Fruit fly (Drosophila melanogaster): ENCODE results near the gene CG6144.

Gene CG6144

dm6 chr2L:10522174-10522893 lies 33.8 kb downstream of the CG6144 start (continued):
- TF ChIP-seq Hmr (GFP tag; optimal IDR thresholded peaks at IDR 0.05) (peak; percentile 79), amos (GFP tag; IDR thresholded peaks at IDR 0.05; ENCODE audit: partially characterized antibody) (no peak), hkb (optimal IDR thresholded peaks at IDR 0.05) (no peak), hkb (GFP tag; IDR thresholded peaks at IDR 0.05) (peak; percentile 70), ken (GFP tag; IDR thresholded peaks at IDR 0.05) (no peak), Poxn (GFP tag; IDR thresholded peaks at IDR 0.05) (no peak), CG2678 (tag; optimal IDR thresholded peaks at IDR 0.05) (peak; percentile 83), CG14441 (GFP tag; IDR thresholded peaks at IDR 0.05) (peak; percentile 74), Opbp (GFP tag; IDR thresholded peaks at IDR 0.05; ENCODE audit: partially characterized antibody) (no peak), CG17328 (GFP tag; IDR thresholded peaks at IDR 0.05) (peak; percentile 37; the same call in 1 of the 2 replicates), Dbx (GFP tag; IDR thresholded peaks at IDR 0.05) (0 out of 3 replicates have a peak, but pooled peaks have one; percentile 43), CG7556 (GFP tag; optimal IDR thresholded peaks at IDR 0.05) (peak; percentile 86), CG1024 (GFP tag; IDR thresholded peaks at IDR 0.05) (no peak), YL-1 (GFP tag; optimal IDR thresholded peaks at IDR 0.05) (no peak), CG31441 (GFP tag; IDR thresholded peaks at IDR 0.05) (peak; percentile 50; the same call in 1 of the 2 replicates), unpg (GFP tag; optimal IDR thresholded peaks at IDR 0.05) (peak; percentile 33), Sry-δ (GFP tag; optimal IDR thresholded peaks at IDR 0.05) (no peak), sr (GFP tag; IDR thresholded peaks at IDR 0.05) (peak; percentile 92), CG3838 (GFP tag; optimal IDR thresholded peaks at IDR 0.05) (no peak), CoRest (tag; optimal IDR thresholded peaks at IDR 0.05) (peak; percentile 82), emc (GFP tag; optimal IDR thresholded peaks at IDR 0.05) (no peak), tin (GFP tag; optimal IDR thresholded peaks at IDR 0.05) (peak; percentile 22), Gug (GFP tag; IDR thresholded peaks at IDR 0.05) (peak; percentile 59; the same call in 3 of the 4 replicates), schlank (tag; optimal IDR thresholded peaks at IDR 0.05) (no peak), CG10959 (GFP tag; IDR thresholded peaks at IDR 0.05) (no peak), zen2 (GFP tag; IDR thresholded peaks at IDR 0.05; ENCODE audit: partially characterized antibody) (no peak), CG15479 (GFP tag; optimal IDR thresholded peaks at IDR 0.05) (no peak), gcm (GFP tag; optimal IDR thresholded peaks at IDR 0.05) (peak; percentile 19), sisA (GFP tag; IDR thresholded peaks at IDR 0.05) (no peak; the same call in 1 of the 2 replicates), CG4707 (GFP tag; optimal IDR thresholded peaks at IDR 0.05) (no peak), CG3065 (GFP tag; optimal IDR thresholded peaks at IDR 0.05) (peak; percentile 18), wor (GFP tag; IDR thresholded peaks at IDR 0.05) (peak; percentile 58), Doc3 (GFP tag; IDR thresholded peaks at IDR 0.05; ENCODE audit: partially characterized antibody) (no peak), D19B (GFP tag; optimal IDR thresholded peaks at IDR 0.05) (peak; percentile 88), CG6689 (GFP tag; IDR thresholded peaks at IDR 0.05) (peak; percentile 71; the same call in 1 of the 2 replicates), CG3281 (GFP tag; optimal IDR thresholded peaks at IDR 0.05) (peak; percentile 67), jing (GFP tag; optimal IDR thresholded peaks at IDR 0.05) (no peak), ssp (GFP tag; IDR thresholded peaks at IDR 0.05) (peak; percentile 61), CG3726 (GFP tag; IDR thresholded peaks at IDR 0.05) (no peak), kah (GFP tag; optimal IDR thresholded peaks at IDR 0.05) (no peak), Tbp (GFP tag; optimal IDR thresholded peaks at IDR 0.05) (no peak), al (GFP tag; IDR thresholded peaks at IDR 0.05) (peak; percentile 27; the same call in 1 of the 2 replicates), CG10267 (tag; optimal IDR thresholded peaks at IDR 0.05) (peak; percentile 18), tna (GFP tag; IDR thresholded peaks at IDR 0.05; ENCODE audit: partially characterized antibody) (no peak), caup (GFP tag; optimal IDR thresholded peaks at IDR 0.05; ENCODE audit: severe bottlenecking) (peak; percentile 21), CG13296 (GFP tag; optimal IDR thresholded peaks at IDR 0.05) (peak; percentile 50), zf30C (GFP tag; optimal IDR thresholded peaks at IDR 0.05) (no peak), shn (GFP tag; optimal IDR thresholded peaks at IDR 0.05) (no peak), sens-2 (GFP tag; IDR thresholded peaks at IDR 0.05) (no peak), nom (GFP tag; optimal IDR thresholded peaks at IDR 0.05) (no peak)

Data from whole organism, embryonic.